Worm (Caenorhabditis elegans) whole organism, midembryonic: ENCODE results near the gene F48F5.6.
A peak's percentile ranks its signal among the peaks of the same experiment; 100 is the strongest.

Experiments
- T22C8.4 ChIP-seq: fragments of 200-800 bp; sonication (Bioruptor generic); IDR thresholded peaks from 2 replicates; pipeline ENCODE4 v1.3.6; 2022; ENCODE audit warnings: missing genetic modification characterization, missing compliant biosample characterization
- cog-1 ChIP-seq: sonication (generic microtip); optimal IDR thresholded peaks from 2 replicates; lab custom pipeline; 2016; ENCODE audit warnings: missing genetic modification characterization, missing compliant biosample characterization
- flt-1 ChIP-seq: fragments of 200-800 bp; sonication (Bioruptor generic); IDR thresholded peaks from 2 replicates; pipeline ENCODE4 v1.3.6; 2022; ENCODE audit warnings: missing genetic modification characterization, missing compliant biosample characterization
- klf-2 ChIP-seq: fragments of 200-800 bp; sonication (Bioruptor generic); conservative IDR thresholded peaks from 2 replicates; pipeline ENCODE4 v1.3.6; 2022; ENCODE audit warnings: missing genetic modification reagents, missing genetic modification characterization, missing compliant biosample characterization
- med-1 ChIP-seq: sonication (generic microtip); optimal IDR thresholded peaks from 2 replicates; lab custom pipeline; 2017; ENCODE audit warnings: missing genetic modification characterization, mild to moderate bottlenecking, missing compliant biosample characterization, antibody characterized with exemption, missing genetic modification reagents; ENCODE audit not compliant: insufficient read depth
- ref-1 ChIP-seq: fragments of 200-800 bp; sonication (Bioruptor generic); conservative IDR thresholded peaks from 2 replicates; pipeline ENCODE4 v1.3.6; 2022; ENCODE audit warnings: missing genetic modification reagents, missing genetic modification characterization, missing compliant biosample characterization
- tab-1 ChIP-seq: fragments of 200-800 bp; sonication (Bioruptor generic); IDR thresholded peaks from 2 replicates; pipeline ENCODE4 v1.3.6; 2022; ENCODE audit warnings: missing genetic modification characterization, missing compliant biosample characterization
- ztf-23 ChIP-seq: fragments of 200-800 bp; sonication (Bioruptor generic); IDR thresholded peaks from 2 replicates; pipeline ENCODE4 v1.3.6; 2022; ENCODE audit warnings: missing genetic modification reagents, missing genetic modification characterization, missing compliant biosample characterization
- ztf-29 ChIP-seq: fragments of 200-800 bp; sonication (Bioruptor generic); IDR thresholded peaks from 2 replicates; pipeline ENCODE4 v1.3.6; 2022; ENCODE audit warnings: missing genetic modification reagents, missing genetic modification characterization, missing compliant biosample characterization

F48F5.6 gene

DNA sequence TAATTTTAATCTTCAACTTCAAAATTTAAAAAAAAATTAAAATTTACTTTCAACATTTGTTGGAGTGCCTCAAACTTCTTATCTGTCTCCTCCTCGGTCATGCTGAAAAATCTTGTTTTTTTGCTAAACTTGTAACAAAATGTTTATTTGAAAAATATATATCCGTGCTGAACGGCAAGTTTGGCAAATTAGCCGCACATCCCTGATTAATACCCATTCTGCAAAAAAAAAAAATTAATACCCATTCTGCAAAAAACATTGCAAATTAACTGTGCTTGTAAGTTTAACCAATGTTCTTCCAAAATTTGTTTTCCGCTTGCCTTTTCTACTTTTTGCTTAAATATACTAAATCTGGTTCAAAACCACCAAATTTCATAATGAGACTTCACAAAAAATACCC lies at the start of gene F48F5.6:
TSS of gene F48F5.6 (minus strand) at position 101 of the 400 bp plus-strand sequence.
- no peak for TF ChIP-seq T22C8.4 (GFP tag; lab: Robert Waterston, UW)
- TF ChIP-seq klf-2 (GFP tag; lab: Robert Waterston, UW): no peak
- TF ChIP-seq flt-1 (GFP tag; lab: Robert Waterston, UW): no peak
- no peak for TF ChIP-seq ref-1 (GFP tag; lab: Robert Waterston, UW)
- no peak for TF ChIP-seq ztf-29 (GFP tag; lab: Robert Waterston, UW)
- no peak for TF ChIP-seq med-1
- TF ChIP-seq cog-1 (tag; lab: Kevin White, UChicago): no peak
- no peak for TF ChIP-seq ztf-23 (GFP tag; lab: Robert Waterston, UW)
- no peak for TF ChIP-seq tab-1 (GFP tag; lab: Robert Waterston, UW)

DNA sequence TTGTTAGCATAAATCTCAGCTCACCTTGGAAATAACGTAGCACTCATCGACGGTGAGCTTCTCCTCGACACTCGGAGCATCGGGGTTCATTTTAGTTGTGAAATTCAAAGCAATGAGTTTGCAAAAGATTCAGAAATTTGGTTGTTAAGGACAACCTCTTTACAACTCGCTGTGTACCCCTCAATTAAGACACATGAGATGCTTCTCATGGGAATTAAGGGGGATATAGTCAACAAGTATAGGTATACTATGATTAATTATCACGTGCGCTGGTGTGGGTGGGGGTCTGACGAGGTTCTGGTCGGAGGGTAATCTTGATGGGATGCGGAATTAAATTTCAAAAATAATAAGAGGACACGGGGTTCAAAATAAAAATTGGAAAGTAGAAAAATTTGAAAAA lies 47.4 kb upstream of the F48F5.6 start, which contains the start of gene dct-14:
TSS of gene dct-14 (minus strand) at position 101 of the 400 bp plus-strand sequence.
- TF ChIP-seq med-1 (no peak), ref-1 (GFP tag; lab: Robert Waterston, UW) (no peak), flt-1 (GFP tag; lab: Robert Waterston, UW) (no peak), ztf-29 (GFP tag; lab: Robert Waterston, UW) (no peak), klf-2 (GFP tag; lab: Robert Waterston, UW) (no peak), T22C8.4 (GFP tag; lab: Robert Waterston, UW) (no peak), tab-1 (GFP tag; lab: Robert Waterston, UW) (no peak), cog-1 (tag; lab: Kevin White, UChicago) (no peak)

DNA sequence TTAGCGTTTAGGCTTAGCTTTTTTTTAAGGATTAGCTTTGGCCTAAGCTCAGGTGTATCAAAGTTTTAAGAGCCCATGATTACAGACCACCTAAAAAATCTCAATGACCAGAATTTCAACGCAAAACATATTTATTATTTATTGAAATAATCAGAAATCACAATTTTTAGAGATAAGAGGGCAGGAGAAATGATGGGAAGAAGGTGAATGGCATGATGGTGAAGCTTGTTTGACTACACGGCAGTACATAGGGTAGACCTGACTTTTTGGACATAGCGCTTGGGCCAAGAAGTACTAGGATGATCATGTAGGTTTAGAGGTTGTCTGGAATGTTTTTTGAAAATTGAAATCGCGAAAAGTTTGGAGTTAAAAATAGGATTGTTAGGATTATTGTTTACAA lies 46.7 kb upstream of the F48F5.6 start:
- no peak for TF ChIP-seq T22C8.4 (GFP tag; lab: Robert Waterston, UW)
- no peak for TF ChIP-seq tab-1 (GFP tag; lab: Robert Waterston, UW)
- TF ChIP-seq ref-1 (GFP tag; lab: Robert Waterston, UW): no peak
- TF ChIP-seq flt-1 (GFP tag; lab: Robert Waterston, UW): no peak
- TF ChIP-seq cog-1 (tag; lab: Kevin White, UChicago): no peak
- no peak for TF ChIP-seq med-1
- no peak for TF ChIP-seq klf-2 (GFP tag; lab: Robert Waterston, UW)
- no peak for TF ChIP-seq ztf-29 (GFP tag; lab: Robert Waterston, UW)
- TF ChIP-seq ztf-23 (GFP tag; lab: Robert Waterston, UW): no peak

DNA sequence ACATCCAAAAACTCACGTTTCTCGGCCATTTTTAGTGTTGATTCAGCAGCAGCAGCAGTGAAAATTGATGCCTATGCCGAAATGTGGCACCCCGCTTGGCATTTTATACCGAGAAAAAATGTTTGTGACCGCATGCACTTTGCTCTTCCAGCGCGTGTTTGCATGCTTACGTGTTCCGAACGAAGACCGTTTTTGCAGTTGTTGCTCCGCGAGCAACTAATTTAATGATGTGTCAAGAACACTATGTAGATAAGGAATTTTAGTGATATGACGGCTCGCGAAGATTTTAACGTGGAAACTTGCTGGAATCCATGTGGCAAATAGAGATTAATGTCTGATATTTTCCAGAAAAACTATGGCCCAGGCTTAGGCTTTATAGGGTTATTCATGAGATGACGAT lies 46.0 kb upstream of the F48F5.6 start, which contains the start of gene dct-16:
TSS of gene dct-16 (minus strand) at position 78 of the 400 bp plus-strand sequence.
- TF ChIP-seq tab-1 (GFP tag; lab: Robert Waterston, UW): no peak
- no peak for TF ChIP-seq ref-1 (GFP tag; lab: Robert Waterston, UW)
- TF ChIP-seq klf-2 (GFP tag; lab: Robert Waterston, UW): no peak
- TF ChIP-seq cog-1 (tag; lab: Kevin White, UChicago): no peak
- no peak for TF ChIP-seq ztf-29 (GFP tag; lab: Robert Waterston, UW)
- no peak for TF ChIP-seq ztf-23 (GFP tag; lab: Robert Waterston, UW)
- TF ChIP-seq T22C8.4 (GFP tag; lab: Robert Waterston, UW): no peak
- no peak for TF ChIP-seq med-1
- TF ChIP-seq flt-1 (GFP tag; lab: Robert Waterston, UW): no peak

DNA sequence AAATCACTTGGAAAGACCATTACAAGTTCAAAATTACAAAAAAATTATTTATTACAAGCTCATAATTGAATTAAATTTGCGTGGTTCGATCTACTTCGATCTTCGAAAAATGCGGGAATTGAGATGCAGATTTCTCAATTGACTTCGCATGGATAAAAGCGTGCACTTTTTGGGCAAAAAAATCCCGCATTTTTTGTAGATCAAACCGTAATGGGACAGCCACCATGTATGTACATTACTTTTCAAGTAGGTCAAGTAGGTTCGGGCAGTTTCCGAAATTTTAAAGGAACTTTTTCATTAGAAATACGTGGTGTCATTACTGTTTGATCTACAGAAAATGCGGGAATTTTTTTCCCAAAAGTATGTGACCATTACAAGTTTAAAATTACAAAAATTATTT lies 44.6 kb upstream of the F48F5.6 start:
- TF ChIP-seq ztf-29 (GFP tag; lab: Robert Waterston, UW): no peak

DNA sequence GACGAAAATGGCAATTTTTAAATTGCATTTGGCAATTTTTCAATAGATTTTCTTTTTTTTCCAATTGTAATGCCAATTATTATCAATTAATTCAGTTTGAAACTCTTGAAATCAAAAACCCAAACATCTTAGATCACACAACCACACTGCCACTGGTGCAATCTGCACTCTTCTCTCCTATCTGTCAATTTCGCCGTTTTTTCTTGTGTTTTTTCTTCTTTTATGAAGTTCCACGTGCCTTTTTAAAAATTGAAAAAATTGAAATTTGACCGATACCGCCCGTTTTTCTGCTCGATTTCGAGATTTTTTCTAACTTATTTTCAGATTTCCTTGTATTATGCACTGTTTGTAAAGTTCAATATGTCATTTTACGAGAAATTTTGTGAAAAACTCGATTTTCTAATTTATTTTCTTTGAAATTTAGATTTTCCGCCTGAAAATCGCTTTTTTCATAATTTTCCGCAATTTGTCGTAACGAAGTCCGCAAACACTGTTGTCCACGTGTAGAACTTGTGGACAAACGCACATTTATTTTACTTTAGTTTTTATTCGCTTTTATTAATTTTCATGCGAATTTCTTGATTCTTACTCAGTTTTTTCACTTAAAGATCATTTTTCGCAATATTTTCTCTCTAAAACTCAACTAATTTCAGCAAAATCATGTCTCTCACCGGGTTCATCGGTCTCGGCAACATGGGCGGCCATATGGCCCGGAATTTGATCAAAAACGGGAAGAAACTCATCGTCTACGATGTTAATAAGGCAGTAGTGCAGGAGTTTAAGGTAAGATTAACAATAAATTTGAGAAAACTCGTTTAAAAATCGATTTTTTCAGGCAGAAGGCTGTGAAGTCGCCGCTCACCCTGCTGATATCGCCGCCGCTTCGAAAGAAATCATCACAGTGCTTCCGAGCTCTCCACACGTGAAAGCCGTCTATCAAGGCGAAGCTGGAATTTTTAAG lies 40.6 kb upstream of the F48F5.6 start, which contains the start of gene B0250.5:
TSS of gene B0250.5 (plus strand) at position 654 of the 961 bp plus-strand sequence.
- 0 out of 2 replicates have a peak, but pooled peaks have one; percentile 42 for TF ChIP-seq ztf-23 (GFP tag; lab: Robert Waterston, UW)
- no peak for TF ChIP-seq klf-2 (GFP tag; lab: Robert Waterston, UW)

DNA sequence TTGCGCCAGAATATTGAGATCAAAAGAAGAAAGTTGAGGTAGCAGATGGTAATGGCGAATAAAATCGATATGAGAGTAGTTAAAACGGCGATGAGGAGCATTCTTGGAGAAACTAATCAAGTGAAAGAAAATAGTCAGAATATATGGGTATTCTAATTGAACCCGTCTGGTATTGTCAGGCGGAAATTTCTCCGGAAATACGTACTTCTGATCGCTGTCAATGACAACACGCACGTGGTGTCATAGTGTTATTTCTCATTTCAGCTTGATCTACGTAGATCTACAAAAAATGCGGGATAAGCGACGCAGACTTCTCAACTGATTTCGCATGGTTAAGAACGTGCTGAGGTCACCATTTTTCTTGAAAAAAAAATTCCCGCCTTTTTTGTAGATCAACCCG lies 39.4 kb upstream of the F48F5.6 start, which contains the start of gene srbc-79:
TSS of gene srbc-79 (minus strand) at position 101 of the 400 bp plus-strand sequence.
- no peak for TF ChIP-seq flt-1 (GFP tag; lab: Robert Waterston, UW)
- no peak for TF ChIP-seq med-1
- no peak for TF ChIP-seq cog-1 (tag; lab: Kevin White, UChicago)
- TF ChIP-seq tab-1 (GFP tag; lab: Robert Waterston, UW): no peak
- TF ChIP-seq klf-2 (GFP tag; lab: Robert Waterston, UW): no peak
- TF ChIP-seq T22C8.4 (GFP tag; lab: Robert Waterston, UW): no peak

DNA sequence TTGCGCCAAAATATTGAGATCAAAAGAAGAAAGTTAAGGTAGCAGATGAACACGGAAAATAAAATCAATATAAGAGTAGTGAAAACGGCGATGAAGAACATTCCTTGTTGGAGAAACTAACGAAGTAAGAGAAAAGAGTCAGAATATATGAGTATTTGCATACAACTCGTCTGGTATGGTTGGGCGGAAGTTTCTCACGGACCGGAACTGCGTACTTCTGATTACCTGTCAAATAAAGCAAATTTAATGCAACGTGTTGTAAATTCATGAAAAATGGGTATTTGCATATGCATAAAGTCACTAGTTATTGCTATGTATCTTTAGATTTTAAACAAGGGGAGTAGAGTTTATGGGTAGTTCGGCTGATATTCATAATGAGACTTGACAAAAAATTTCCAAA lies 36.1 kb upstream of the F48F5.6 start, which contains the start of gene srbc-78:
TSS of gene srbc-78 (minus strand) at position 101 of the 400 bp plus-strand sequence.
- TF ChIP-seq ref-1 (GFP tag; lab: Robert Waterston, UW) (no peak), klf-2 (GFP tag; lab: Robert Waterston, UW) (no peak), med-1 (no peak), flt-1 (GFP tag; lab: Robert Waterston, UW) (no peak), ztf-23 (GFP tag; lab: Robert Waterston, UW) (no peak), cog-1 (tag; lab: Kevin White, UChicago) (no peak), tab-1 (GFP tag; lab: Robert Waterston, UW) (no peak), T22C8.4 (GFP tag; lab: Robert Waterston, UW) (no peak), ztf-29 (GFP tag; lab: Robert Waterston, UW) (no peak)

DNA sequence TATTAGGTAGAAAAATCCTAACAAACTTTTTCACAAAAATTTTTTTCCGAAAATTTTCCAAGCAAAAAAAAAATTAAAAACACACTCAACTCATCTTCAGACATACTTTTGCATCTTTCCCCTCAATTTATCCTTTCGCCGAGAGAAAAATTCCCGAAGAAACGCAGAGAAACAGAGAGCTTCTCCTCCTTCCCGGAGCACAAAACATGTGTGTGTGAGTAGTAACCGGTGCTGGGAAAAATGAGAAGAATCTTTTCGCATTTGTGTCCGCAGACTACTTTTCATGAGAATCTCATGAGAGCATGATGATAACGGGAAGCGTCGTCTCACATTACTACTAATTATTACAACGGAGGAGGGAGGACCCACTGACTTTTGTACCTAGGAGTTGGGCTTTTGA lies 33.6 kb upstream of the F48F5.6 start:
- TF ChIP-seq cog-1 (tag; lab: Kevin White, UChicago) (no peak), T22C8.4 (GFP tag; lab: Robert Waterston, UW) (no peak), med-1 (no peak), klf-2 (GFP tag; lab: Robert Waterston, UW) (no peak)
